Worm (Caenorhabditis elegans): ENCODE measurements around the gene yap-1.

Gene yap-1

DNA sequence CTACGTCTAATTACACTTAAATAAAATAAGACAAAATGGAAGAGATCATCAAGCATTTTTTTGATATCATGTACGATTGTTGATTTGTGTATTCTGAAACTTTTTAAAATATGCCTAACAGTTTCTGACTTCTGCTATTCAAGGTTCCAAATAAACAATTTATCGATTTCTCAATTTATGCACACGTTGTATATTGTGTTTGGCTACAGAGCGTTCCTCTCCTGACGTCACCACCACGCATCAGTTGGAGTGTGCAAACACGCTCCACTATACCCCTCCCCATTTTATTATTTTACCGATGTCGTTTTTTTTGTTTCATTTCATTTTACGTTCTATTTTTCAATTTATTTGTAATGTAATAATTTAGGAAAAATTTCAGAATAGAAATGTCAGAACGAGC, 3.2 kb downstream of the yap-1 start, which contains the start of gene plpp-1.3:
plpp-1.3 (plus strand) TSS at position 380 of the 400 bp plus-strand sequence.
- TF ChIP-seq dmd-6 (GFP tag; IDR thresholded peaks at IDR 0.05) = peak; percentile 30; the same call in 1 of the 2 replicates
- no peak for TF ChIP-seq F44E2.7 (GFP tag; IDR thresholded peaks at IDR 0.05)
- TF ChIP-seq nhr-11 (tag; optimal IDR thresholded peaks at IDR 0.05) = peak; percentile 40
- TF ChIP-seq dpl-1 (GFP tag; optimal IDR thresholded peaks at IDR 0.05) = no peak
- no peak for TF ChIP-seq nhr-111 (GFP tag; optimal IDR thresholded peaks at IDR 0.05)
- peak; percentile 98 for TF ChIP-seq nhr-28 (tag; optimal IDR thresholded peaks at IDR 0.05)
- TF ChIP-seq ama-1 (optimal IDR thresholded peaks at IDR 0.05) = no peak
- no peak for TF ChIP-seq pha-4 (GFP tag; IDR thresholded peaks at IDR 0.05)
- peak; percentile 13 for TF ChIP-seq pha-4 (tag; optimal IDR thresholded peaks at IDR 0.05)
- no peak for TF ChIP-seq daf-8 (GFP tag; IDR thresholded peaks at IDR 0.05)
- no peak for TF ChIP-seq vab-7 (GFP tag; IDR thresholded peaks at IDR 0.05)
- no peak for TF ChIP-seq zag-1 (tag; optimal IDR thresholded peaks at IDR 0.05)
- TF ChIP-seq daf-16 (GFP tag; optimal IDR thresholded peaks at IDR 0.05) = no peak
- peak; percentile 57 for TF ChIP-seq daf-16 (tag; optimal IDR thresholded peaks at IDR 0.05)
- no peak for TF ChIP-seq nhr-10 (tag; optimal IDR thresholded peaks at IDR 0.05)
- peak; percentile 71 for TF ChIP-seq lin-38 (GFP tag; IDR thresholded peaks at IDR 0.05)
- no peak for TF ChIP-seq ctbp-1 (GFP tag; IDR thresholded peaks at IDR 0.05)
- peak in 1 of 2 experiments; percentile 30 for TF ChIP-seq mdl-1 (tag; optimal IDR thresholded peaks at IDR 0.05)
- no peak for TF ChIP-seq set-16 (GFP tag; IDR thresholded peaks at IDR 0.05)
- TF ChIP-seq nhr-41 (GFP tag; IDR thresholded peaks at IDR 0.05) = no peak
- peak; percentile 63 for TF ChIP-seq mes-2 (tag; optimal IDR thresholded peaks at IDR 0.05; ENCODE audit: poor library complexity, severe bottlenecking)
- TF ChIP-seq T26A8.4 (GFP tag; IDR thresholded peaks at IDR 0.05) = no peak
- no peak for TF ChIP-seq T20F7.1 (GFP tag; optimal IDR thresholded peaks at IDR 0.05)
- TF ChIP-seq nhr-102 (tag; optimal IDR thresholded peaks at IDR 0.05) = peak; percentile 7
- TF ChIP-seq lsy-2 (tag; optimal IDR thresholded peaks at IDR 0.05) = peak in 1 of 2 experiments; percentile 32
- TF ChIP-seq mep-1 (tag; optimal IDR thresholded peaks at IDR 0.05) = peak; percentile 48
- no peak for TF ChIP-seq ceh-32 (tag; optimal IDR thresholded peaks at IDR 0.05; ENCODE audit: poor library complexity)
- peak; percentile 25 for TF ChIP-seq nhr-6 (tag; optimal IDR thresholded peaks at IDR 0.05)
- no peak for TF ChIP-seq dmd-9 (GFP tag; IDR thresholded peaks at IDR 0.05)
- no peak for TF ChIP-seq R02D3.7 (tag; optimal IDR thresholded peaks at IDR 0.05)
- TF ChIP-seq hif-1 (tag; optimal IDR thresholded peaks at IDR 0.05) = no peak
- TF ChIP-seq nhr-77 (tag; optimal IDR thresholded peaks at IDR 0.05) = peak; percentile 20
- peak; percentile 4 for TF ChIP-seq spr-1 (tag; optimal IDR thresholded peaks at IDR 0.05)
- no peak for TF ChIP-seq lin-29 (GFP tag; IDR thresholded peaks at IDR 0.05)
- no peak for TF ChIP-seq mdt-29 (GFP tag; IDR thresholded peaks at IDR 0.05)
- TF ChIP-seq hlh-11 (tag; optimal IDR thresholded peaks at IDR 0.05) = peak; percentile 44
- TF ChIP-seq nhr-48 (tag; optimal IDR thresholded peaks at IDR 0.05) = peak; percentile 14
- TF ChIP-seq lin-13 (GFP tag; optimal IDR thresholded peaks at IDR 0.05) = peak; percentile 3
- peak; percentile 54 for TF ChIP-seq hlh-30 (tag; optimal IDR thresholded peaks at IDR 0.05; ENCODE audit: insufficient read depth)
- TF ChIP-seq egl-43 (GFP tag; IDR thresholded peaks at IDR 0.05) = no peak
- no peak for TF ChIP-seq daf-12 (tag; optimal IDR thresholded peaks at IDR 0.05)
- no peak for TF ChIP-seq lim-7 (GFP tag; IDR thresholded peaks at IDR 0.05)
- TF ChIP-seq tra-1 (GFP tag; IDR thresholded peaks at IDR 0.05) = no peak
- no peak for TF ChIP-seq lin-15B (tag; optimal IDR thresholded peaks at IDR 0.05)
- no peak for TF ChIP-seq skn-1 (tag; optimal IDR thresholded peaks at IDR 0.05)
- TF ChIP-seq dve-1 (tag; optimal IDR thresholded peaks at IDR 0.05; ENCODE audit: insufficient read depth) = peak; percentile 49
